Worm (Caenorhabditis elegans): ENCODE data around the gene acbp-7.

DNA sequence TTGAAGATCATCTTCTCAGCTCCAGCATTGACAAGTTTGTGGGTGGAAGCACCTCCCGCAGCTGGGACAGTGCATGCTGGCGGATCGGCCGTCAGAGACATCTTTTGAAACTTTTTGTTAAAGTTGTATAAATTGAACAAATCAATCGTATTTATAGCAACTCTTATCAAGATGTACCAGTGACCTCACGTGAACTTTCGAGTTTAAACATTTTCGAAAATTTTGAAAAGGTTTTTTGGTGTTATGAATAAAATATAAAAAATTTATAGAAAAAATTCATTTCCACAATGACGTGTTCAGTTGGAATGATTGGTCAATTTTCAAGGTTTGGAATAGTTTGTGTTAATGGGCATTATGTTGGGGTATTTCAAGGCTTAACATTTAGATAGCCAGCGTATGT is 31.1 kb downstream of the acbp-7 start, which contains the start of the genes msd-4 and C35D10.3:
- TF ChIP-seq flt-1 (GFP tag; IDR thresholded peaks at IDR 0.05) (no peak), klf-2 (GFP tag; conservative IDR thresholded peaks at IDR 0.05) (no peak), ztf-29 (GFP tag; IDR thresholded peaks at IDR 0.05) (no peak), ztf-23 (GFP tag; IDR thresholded peaks at IDR 0.05) (no peak), med-1 (GFP tag; optimal IDR thresholded peaks at IDR 0.05; ENCODE audit: insufficient read depth) (no peak), cog-1 (tag; optimal IDR thresholded peaks at IDR 0.05) (no peak)
